Worm (Caenorhabditis elegans) whole organism, young adult: Measurements from ENCODE around the gene F35F11.2.
A peak's percentile ranks its signal among the peaks of the same experiment; 100 is the strongest.

Source experiments
- B0019.2 ChIP-seq: fragments of 200-800 bp; sonication (Bioruptor generic); conservative IDR thresholded peaks from 2 replicates; pipeline ENCODE4 v1.3.6; 2022; ENCODE audit warnings: missing genetic modification reagents, missing genetic modification characterization, missing compliant biosample characterization
- B0035.1 ChIP-seq: sonication (generic microtip); optimal IDR thresholded peaks from 2 replicates; lab custom pipeline; 2016; ENCODE audit warnings: missing genetic modification characterization, mild to moderate bottlenecking, missing compliant biosample characterization, missing genotype, missing genetic modification reagents
- B0336.3 ChIP-seq: fragments of 200-800 bp; sonication (Bioruptor generic); IDR thresholded peaks from 2 replicates; pipeline ENCODE4 v1.3.6; 2022; ENCODE audit warnings: missing genetic modification characterization, missing compliant biosample characterization
- F10E7.11 ChIP-seq: sonication (generic microtip); optimal IDR thresholded peaks from 2 replicates; lab custom pipeline; 2017; ENCODE audit warnings: mild to moderate bottlenecking, missing genetic modification characterization, moderate library complexity, missing compliant biosample characterization
- F22D6.2 ChIP-seq: sonication (generic microtip); optimal IDR thresholded peaks from 2 replicates; lab custom pipeline; 2016; ENCODE audit warnings: mild to moderate bottlenecking, missing genetic modification characterization, missing compliant biosample characterization
- F33H1.4 ChIP-seq: fragments of 200-800 bp; sonication (Bioruptor generic); IDR thresholded peaks from 2 replicates; pipeline ENCODE4 v1.3.6; 2022; ENCODE audit warnings: missing genetic modification reagents, missing genetic modification characterization, missing compliant biosample characterization
- F39B2.1 ChIP-seq: fragments of 200-800 bp; sonication (Bioruptor generic); IDR thresholded peaks from 2 replicates; pipeline ENCODE4 v1.3.6; 2022; ENCODE audit warnings: missing genetic modification reagents, missing genetic modification characterization, missing compliant biosample characterization
- F49E8.2 ChIP-seq: sonication (generic microtip); optimal IDR thresholded peaks from 3 replicates; lab custom pipeline; 2017; ENCODE audit warnings: missing genetic modification characterization, mild to moderate bottlenecking, missing compliant biosample characterization, antibody characterized with exemption, moderate library complexity; ENCODE audit not compliant: insufficient read depth
- F57A8.1 ChIP-seq: fragments of 200-800 bp; sonication (Bioruptor generic); optimal IDR thresholded peaks from 2 replicates; lab custom pipeline; 2018; ENCODE audit warnings: mild to moderate bottlenecking, missing genetic modification characterization, moderate library complexity, missing compliant biosample characterization
- T07F8.4 ChIP-seq: sonication (generic microtip); optimal IDR thresholded peaks from 2 replicates; lab custom pipeline; 2016; ENCODE audit warnings: mild to moderate bottlenecking, missing genetic modification characterization, moderate library complexity, missing compliant biosample characterization
- T26A5.8 ChIP-seq: sonication (generic microtip); optimal IDR thresholded peaks from 2 replicates; lab custom pipeline; 2016; ENCODE audit warnings: missing genetic modification characterization, missing compliant biosample characterization
- Y79H2A.3 ChIP-seq: fragments of 200-800 bp; sonication (Bioruptor generic); conservative IDR thresholded peaks from 2 replicates; pipeline ENCODE4 v1.3.6; 2022; ENCODE audit warnings: missing genetic modification reagents, missing genetic modification characterization, missing compliant biosample characterization
- aptf-3 ChIP-seq: fragments of 200-800 bp; sonication (Bioruptor generic); IDR thresholded peaks from 2 replicates; pipeline ENCODE4 v1.3.6; 2022; ENCODE audit warnings: missing genetic modification characterization, missing compliant biosample characterization
- athp-1 ChIP-seq: sonication (generic microtip); optimal IDR thresholded peaks from 2 replicates; lab custom pipeline; 2017; ENCODE audit warnings: mild to moderate bottlenecking, missing genetic modification characterization, missing compliant biosample characterization
- attf-3 ChIP-seq: fragments of 200-800 bp; sonication (Bioruptor generic); conservative IDR thresholded peaks from 2 replicates; pipeline ENCODE4 v1.3.6; 2022; ENCODE audit warnings: missing genetic modification reagents, missing genetic modification characterization, missing compliant biosample characterization
- bed-1 ChIP-seq: fragments of 200-800 bp; sonication (Bioruptor generic); IDR thresholded peaks from 2 replicates; pipeline ENCODE4 v1.3.6; 2022; ENCODE audit warnings: missing genetic modification reagents, missing genetic modification characterization, missing compliant biosample characterization
- chd-7 ChIP-seq: sonication (generic microtip); optimal IDR thresholded peaks from 2 replicates; lab custom pipeline; 2016; ENCODE audit warnings: mild to moderate bottlenecking, missing genetic modification characterization, moderate library complexity, missing compliant biosample characterization
- die-1 ChIP-seq: sonication (generic microtip); optimal IDR thresholded peaks from 2 replicates; lab custom pipeline; 2016; ENCODE audit warnings: missing genotype, mild to moderate bottlenecking, missing genetic modification characterization, missing compliant biosample characterization
- ekl-4 ChIP-seq: fragments of 200-800 bp; sonication (Bioruptor generic); IDR thresholded peaks from 2 replicates; pipeline ENCODE4 v1.3.6; 2022; ENCODE audit warnings: missing genetic modification reagents, missing genetic modification characterization, missing compliant biosample characterization
- ets-4 ChIP-seq: fragments of 200-800 bp; sonication (Bioruptor generic); optimal IDR thresholded peaks from 2 replicates; lab custom pipeline; 2018; ENCODE audit warnings: mild to moderate bottlenecking, missing genetic modification characterization, missing compliant biosample characterization
- fkh-3 ChIP-seq: sonication (generic microtip); optimal IDR thresholded peaks from 2 replicates; lab custom pipeline; 2016; ENCODE audit warnings: mild to moderate bottlenecking, missing genetic modification characterization, missing compliant biosample characterization
- gei-17 ChIP-seq: fragments of 200-800 bp; sonication (Bioruptor generic); optimal IDR thresholded peaks from 2 replicates; lab custom pipeline; 2018; ENCODE audit warnings: mild to moderate bottlenecking, missing genetic modification characterization, missing compliant biosample characterization
- him-1 ChIP-seq: sonication (generic microtip); optimal IDR thresholded peaks from 2 replicates; lab custom pipeline; 2016; ENCODE audit warnings: missing genotype, missing genetic modification reagents, missing genetic modification characterization, missing compliant biosample characterization
- hmg-1.2 ChIP-seq: fragments of 200-800 bp; sonication (Bioruptor generic); IDR thresholded peaks from 2 replicates; pipeline ENCODE4 v1.3.6; 2022; ENCODE audit warnings: missing genetic modification reagents, missing genetic modification characterization, missing compliant biosample characterization
- lin-26 ChIP-seq: fragments of 200-800 bp; sonication (Bioruptor generic); IDR thresholded peaks from 2 replicates; pipeline ENCODE4 v1.3.6; 2022; ENCODE audit warnings: missing genetic modification reagents, missing genetic modification characterization, missing compliant biosample characterization
- lin-40 ChIP-seq: sonication (generic microtip); optimal IDR thresholded peaks from 2 replicates; lab custom pipeline; 2016; ENCODE audit warnings: missing genetic modification characterization, mild to moderate bottlenecking, missing compliant biosample characterization, missing genotype, missing genetic modification reagents
- lin-54 ChIP-seq: fragments of 200-800 bp; sonication (Bioruptor generic); optimal IDR thresholded peaks from 2 replicates; lab custom pipeline; 2018; ENCODE audit warnings: mild to moderate bottlenecking, missing genetic modification characterization, missing compliant biosample characterization
- lir-1 ChIP-seq: fragments of 200-800 bp; sonication (Bioruptor generic); conservative IDR thresholded peaks from 2 replicates; pipeline ENCODE4 v1.3.6; 2022; ENCODE audit warnings: missing genetic modification reagents, missing genetic modification characterization, missing compliant biosample characterization
- madf-6 ChIP-seq: fragments of 200-800 bp; sonication (Bioruptor generic); IDR thresholded peaks from 2 replicates; pipeline ENCODE4 v1.3.6; 2022; ENCODE audit warnings: missing genetic modification reagents, missing genetic modification characterization, missing compliant biosample characterization
- madf-8 ChIP-seq: fragments of 200-800 bp; sonication (Bioruptor generic); conservative IDR thresholded peaks from 2 replicates; pipeline ENCODE4 v1.3.6; 2022; ENCODE audit warnings: missing genetic modification reagents, missing genetic modification characterization, missing compliant biosample characterization
- mcd-1 ChIP-seq: fragments of 200-800 bp; sonication (Bioruptor generic); IDR thresholded peaks from 2 replicates; pipeline ENCODE4 v1.3.6; 2022; ENCODE audit warnings: missing genetic modification reagents, missing genetic modification characterization, missing compliant biosample characterization
- mes-4 ChIP-seq: sonication (generic microtip); optimal IDR thresholded peaks from 2 replicates; lab custom pipeline; 2016; ENCODE audit warnings: missing genotype, missing genetic modification characterization, missing compliant biosample characterization
- mxl-1 ChIP-seq: sonication (generic microtip); optimal IDR thresholded peaks from 2 replicates; lab custom pipeline; 2016; ENCODE audit warnings: missing genetic modification characterization, missing compliant biosample characterization
- nfya-1 ChIP-seq: sonication (generic microtip); optimal IDR thresholded peaks from 2 replicates; lab custom pipeline; 2017; ENCODE audit warnings: antibody characterized with exemption, missing compliant biosample characterization, missing genetic modification characterization, borderline replicate concordance; ENCODE audit not compliant: insufficient read depth
- nhr-80 ChIP-seq: sonication (generic microtip); optimal IDR thresholded peaks from 2 replicates; lab custom pipeline; 2016; ENCODE audit warnings: missing genetic modification characterization, missing compliant biosample characterization
- nhr-90 ChIP-seq: sonication (generic microtip); optimal IDR thresholded peaks from 2 replicates; lab custom pipeline; 2016; ENCODE audit warnings: missing genotype, mild to moderate bottlenecking, missing genetic modification characterization, missing compliant biosample characterization
- pbrm-1 ChIP-seq: fragments of 200-800 bp; sonication (Bioruptor generic); IDR thresholded peaks from 2 replicates; pipeline ENCODE4 v1.3.6; 2022; ENCODE audit warnings: missing genetic modification reagents, missing genetic modification characterization, missing compliant biosample characterization
- rpc-1 ChIP-seq, 2 experiments: fragments of 150-350 bp in 1 of 2; sonication (generic microtip) in 1 of 2; optimal IDR thresholded peaks; 2 replicates each; lab custom pipeline; 2014 to 2018; ENCODE audit warnings: missing biosample characterization in 1 of 2, missing genetic modification characterization in 1 of 2, missing genetic modification reagents in 1 of 2, missing genotype in 1 of 2
- snpc-3.4 ChIP-seq: sonication (generic microtip); optimal IDR thresholded peaks from 2 replicates; lab custom pipeline; 2017; ENCODE audit warnings: missing genetic modification characterization, mild to moderate bottlenecking, missing compliant biosample characterization, antibody characterized with exemption, moderate library complexity, missing genotype, missing genetic modification reagents
- snpc-4 ChIP-seq, 5 experiments: fragments of 150-350 bp in 1 of 5; sonication (generic microtip) in 4 of 5; optimal IDR thresholded peaks; 2 replicates each; lab custom pipeline; 2014 to 2018; ENCODE audit warnings: missing genetic modification characterization in 5 of 5, missing biosample characterization in 3 of 5, antibody characterized with exemption in 2 of 5, mild to moderate bottlenecking in 2 of 5, missing compliant biosample characterization in 2 of 5, missing genotype in 2 of 5, moderate library complexity in 2 of 5, missing genetic modification reagents in 1 of 5
- tbp1 ChIP-seq: fragments of 200-800 bp; sonication (Bioruptor generic); optimal IDR thresholded peaks from 2 replicates; lab custom pipeline; 2018; ENCODE audit warnings: mild to moderate bottlenecking, missing genetic modification characterization, missing compliant biosample characterization
- unc-130 ChIP-seq: sonication (generic microtip); optimal IDR thresholded peaks from 2 replicates; lab custom pipeline; 2016; ENCODE audit warnings: missing genetic modification reagents, missing genetic modification characterization, missing compliant biosample characterization
- xnd-1 ChIP-seq: sonication (generic microtip); optimal IDR thresholded peaks from 2 replicates; lab custom pipeline; 2016; ENCODE audit warnings: missing genotype, missing genetic modification reagents, missing genetic modification characterization, missing compliant biosample characterization
- zim-3 ChIP-seq: sonication (generic microtip); optimal IDR thresholded peaks from 2 replicates; lab custom pipeline; 2017; ENCODE audit warnings: mild to moderate bottlenecking, missing genetic modification characterization, moderate library complexity, missing compliant biosample characterization
- ztf-18 ChIP-seq: sonication (generic microtip); optimal IDR thresholded peaks from 2 replicates; lab custom pipeline; 2016; ENCODE audit warnings: missing genotype, mild to moderate bottlenecking, missing genetic modification characterization, missing compliant biosample characterization
- ztf-26 ChIP-seq: sonication (generic microtip); optimal IDR thresholded peaks from 2 replicates; lab custom pipeline; 2017; ENCODE audit warnings: missing genetic modification characterization, missing compliant biosample characterization
- ztf-3 ChIP-seq: fragments of 200-800 bp; sonication (Bioruptor generic); optimal IDR thresholded peaks from 2 replicates; lab custom pipeline; 2018; ENCODE audit warnings: mild to moderate bottlenecking, missing genetic modification characterization, missing compliant biosample characterization

F35F11.2 gene

DNA sequence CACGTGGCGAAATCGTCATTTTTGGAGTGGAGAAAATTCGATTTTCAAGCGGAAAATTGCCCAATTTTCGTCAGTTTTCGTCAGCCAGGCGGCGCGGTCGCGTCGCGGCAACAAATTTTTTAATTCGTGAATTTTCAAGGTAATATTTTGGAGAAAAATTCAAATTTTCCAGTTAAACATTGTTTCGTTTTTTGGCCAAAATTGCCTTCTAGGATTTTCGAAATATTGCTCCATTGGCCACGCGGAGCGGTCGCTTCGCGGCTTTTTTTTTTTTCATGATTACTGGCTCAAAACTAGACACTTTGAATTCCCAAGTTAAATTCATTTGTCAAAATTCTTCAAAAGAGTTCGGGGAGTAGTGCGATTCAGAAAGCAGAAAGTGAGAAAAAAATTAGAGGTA is 7.5 kb downstream of the F35F11.2 start (continued):
- peak; percentile 86 for TF ChIP-seq athp-1 (tag; lab: Kevin White, UChicago)
- peak; percentile 33 for TF ChIP-seq tbp1 (GFP tag; lab: Kevin White, UChicago)
- peak; percentile 33 for TF ChIP-seq die-1
- peak; percentile 6 for TF ChIP-seq mxl-1
- TF ChIP-seq nhr-80 (tag; lab: Kevin White, UChicago): no peak
- peak; percentile 43 for TF ChIP-seq F49E8.2
- TF ChIP-seq mcd-1 (GFP tag; lab: Robert Waterston, UW): peak; percentile 27; the same call in 1 of the 2 replicates
- peak; percentile 43 for TF ChIP-seq unc-130 (GFP tag; lab: Kevin White, UChicago)
- no peak for TF ChIP-seq B0019.2 (GFP tag; lab: Robert Waterston, UW)
- peak; percentile 80 for TF ChIP-seq lin-26 (GFP tag; lab: Robert Waterston, UW)
- no peak for TF ChIP-seq F10E7.11 (tag; lab: Kevin White, UChicago)
- TF ChIP-seq him-1 (tag; lab: Kevin White, UChicago): peak; percentile 57
- no peak for TF ChIP-seq aptf-3 (GFP tag; lab: Robert Waterston, UW)
- TF ChIP-seq T07F8.4 (tag; lab: Kevin White, UChicago): no peak
- no peak for TF ChIP-seq F22D6.2 (tag; lab: Kevin White, UChicago)
- TF ChIP-seq madf-8 (GFP tag; lab: Robert Waterston, UW): no peak
- TF ChIP-seq snpc-3.4 (tag; lab: Kevin White, UChicago): peak; percentile 49
- peak; percentile 69 for TF ChIP-seq ekl-4 (GFP tag; lab: Robert Waterston, UW)
- TF ChIP-seq hmg-1.2 (GFP tag; lab: Robert Waterston, UW): peak; percentile 38
- no peak for TF ChIP-seq gei-17
- TF ChIP-seq lin-54 (GFP tag; lab: Kevin White, UChicago): peak; percentile 55
- no peak for TF ChIP-seq nfya-1 (tag; lab: Kevin White, UChicago)
- TF ChIP-seq ztf-18 (tag; lab: Kevin White, UChicago): peak; percentile 74
- TF ChIP-seq snpc-4 (GFP tag; optimal IDR thresholded peaks at IDR 0.05; lab: Kevin White, UChicago): no peak
- peak in 1 of 4 experiments; percentile 33 for TF ChIP-seq snpc-4 (tag; optimal IDR thresholded peaks at IDR 0.05; lab: Kevin White, UChicago)
- peak; percentile 35 for TF ChIP-seq xnd-1 (tag; lab: Kevin White, UChicago)
- peak; percentile 76 for TF ChIP-seq madf-6 (GFP tag; lab: Robert Waterston, UW)
- peak; percentile 30 for TF ChIP-seq nhr-90 (tag; lab: Kevin White, UChicago)
- peak; percentile 21; the same call in 1 of the 2 replicates for TF ChIP-seq F33H1.4 (GFP tag; lab: Robert Waterston, UW)
- TF ChIP-seq T26A5.8 (tag; lab: Kevin White, UChicago): no peak
- TF ChIP-seq, all 124 proteins: peak for 40

- TF ChIP-seq nhr-80 (tag; lab: Kevin White, UChicago) (peak; percentile 56), mes-4 (no peak), ztf-3 (GFP tag; lab: Kevin White, UChicago) (peak; percentile 67), fkh-3 (no peak), chd-7 (tag; lab: Kevin White, UChicago) (peak; percentile 89), zim-3 (no peak), Y79H2A.3 (GFP tag; lab: Robert Waterston, UW) (peak; percentile 86), lir-1 (peak; percentile 93), rpc-1 (optimal IDR thresholded peaks at IDR 0.05; lab: Kevin White, UChicago) (no peak), rpc-1 (tag; optimal IDR thresholded peaks at IDR 0.05; lab: Kevin White, UChicago) (no peak), pbrm-1 (GFP tag; lab: Robert Waterston, UW) (peak; percentile 97), attf-3 (GFP tag; lab: Robert Waterston, UW) (peak; percentile 78), B0336.3 (GFP tag; lab: Robert Waterston, UW) (peak; percentile 99), ztf-26 (tag; lab: Kevin White, UChicago) (peak; percentile 96), B0035.1 (peak; percentile 85), F39B2.1 (GFP tag; lab: Robert Waterston, UW) (peak; percentile 65; the same call in 1 of the 2 replicates), bed-1 (GFP tag; lab: Robert Waterston, UW) (no peak), F57A8.1 (GFP tag; lab: Kevin White, UChicago) (no peak), madf-6 (GFP tag; lab: Robert Waterston, UW) (peak; percentile 99), lin-40 (tag; lab: Kevin White, UChicago) (peak; percentile 98), ets-4 (no peak)
Measured at ce11 chrIV:4049398-4049998, 9.4 kb downstream of the F35F11.2 start, which contains the start of gene pcn-1. TSS of gene pcn-1 (minus strand) at chrIV:4049448.
